Fruit fly (Drosophila melanogaster) whole organism, embryonic: Measurements from ENCODE around the gene CG8379.

Source experiments
- Ada2b ChIP-seq: fragments of 200-800 bp; sonication (Bioruptor generic); IDR thresholded peaks from 2 replicates; pipeline ENCODE4 v1.3.6; 2022; ENCODE audit warnings: missing biosample characterization, missing genetic modification characterization
- Bdp1 ChIP-seq: fragments of 200-800 bp; sonication (Bioruptor generic); optimal IDR thresholded peaks from 3 replicates; lab custom pipeline; 2016; ENCODE audit warnings: missing biosample characterization, missing genetic modification characterization
- C15 ChIP-seq: fragments of 200-800 bp; sonication (Bioruptor generic); IDR thresholded peaks from 3 replicates; pipeline ENCODE4 v1.3.6; 2022; ENCODE audit warnings: missing biosample characterization, missing genetic modification characterization
- CG10274 ChIP-seq: fragments of 200-800 bp; sonication (Bioruptor generic); optimal IDR thresholded peaks from 3 replicates; lab custom pipeline; 2017; ENCODE audit warnings: missing biosample characterization, mild to moderate bottlenecking, missing genetic modification characterization
- CG11085 ChIP-seq: fragments of 200-800 bp; sonication (Bioruptor generic); IDR thresholded peaks from 2 replicates; pipeline ENCODE4 v1.3.6; 2022; ENCODE audit warnings: missing biosample characterization, missing genetic modification characterization
- CG11398 ChIP-seq: fragments of 200-800 bp; sonication (Bioruptor generic); optimal IDR thresholded peaks from 2 replicates; lab custom pipeline; 2016; ENCODE audit warnings: missing biosample characterization, missing genetic modification characterization
- CG11560 ChIP-seq: fragments of 200-800 bp; sonication (Bioruptor generic); IDR thresholded peaks from 3 replicates; pipeline ENCODE4 v1.3.6; 2022; ENCODE audit warnings: missing biosample characterization, missing genetic modification characterization
- CG11695 ChIP-seq: fragments of 200-800 bp; sonication (Bioruptor generic); IDR thresholded peaks from 3 replicates; pipeline ENCODE4 v1.3.6; 2022; ENCODE audit warnings: missing biosample characterization, missing genetic modification characterization
- CG12659 ChIP-seq: fragments of 200-800 bp; sonication (Bioruptor generic); optimal IDR thresholded peaks from 3 replicates; lab custom pipeline; 2017; ENCODE audit warnings: mild to moderate bottlenecking, missing biosample characterization, missing genetic modification reagents, missing genetic modification characterization
- CG14710 ChIP-seq: fragments of 200-800 bp; sonication (Bioruptor generic); optimal IDR thresholded peaks from 3 replicates; lab custom pipeline; 2019; ENCODE audit warnings: missing biosample characterization, mild to moderate bottlenecking, missing genetic modification characterization, moderate library complexity
- CG15073 ChIP-seq: fragments of 200-800 bp; sonication (Bioruptor generic); optimal IDR thresholded peaks from 2 replicates; lab custom pipeline; 2016; ENCODE audit warnings: missing biosample characterization, missing genetic modification characterization
- CG16815 ChIP-seq: fragments of 200-800 bp; sonication (Bioruptor generic); optimal IDR thresholded peaks from 3 replicates; lab custom pipeline; 2017; ENCODE audit warnings: missing biosample characterization, mild to moderate bottlenecking, missing genetic modification characterization
- CG17361 ChIP-seq: fragments of 200-800 bp; sonication (Bioruptor generic); IDR thresholded peaks from 3 replicates; pipeline ENCODE4 v1.3.6; 2022; ENCODE audit warnings: missing biosample characterization, missing genetic modification characterization
- CG18011 ChIP-seq: fragments of 200-800 bp; sonication (Bioruptor generic); optimal IDR thresholded peaks from 2 replicates; lab custom pipeline; 2017; ENCODE audit warnings: missing biosample characterization, missing genetic modification characterization, mild to moderate bottlenecking, moderate library complexity, missing genotype
- CG2116 ChIP-seq: fragments of 200-800 bp; sonication (Bioruptor generic); optimal IDR thresholded peaks from 3 replicates; lab custom pipeline; 2018; ENCODE audit warnings: missing biosample characterization, mild to moderate bottlenecking, missing genetic modification characterization
- CG2120 ChIP-seq: fragments of 200-800 bp; sonication (Bioruptor generic); optimal IDR thresholded peaks from 3 replicates; lab custom pipeline; 2016; ENCODE audit warnings: missing biosample characterization, missing genetic modification characterization
- CG2199 ChIP-seq: fragments of 200-800 bp; sonication (Bioruptor generic); IDR thresholded peaks from 3 replicates; pipeline ENCODE4 v1.3.6; 2022; ENCODE audit warnings: missing biosample characterization, missing genetic modification characterization
- CG2678 ChIP-seq: fragments of 200-800 bp; sonication (Bioruptor generic); optimal IDR thresholded peaks from 3 replicates; lab custom pipeline; 2019; ENCODE audit warnings: missing biosample characterization, mild to moderate bottlenecking, missing genetic modification characterization, moderate library complexity
- CG30403 ChIP-seq: fragments of 200-800 bp; sonication (Bioruptor generic); optimal IDR thresholded peaks from 3 replicates; lab custom pipeline; 2016; ENCODE audit warnings: missing biosample characterization, missing genetic modification characterization
- CG30431 ChIP-seq: fragments of 200-800 bp; sonication (Bioruptor generic); optimal IDR thresholded peaks from 2 replicates; lab custom pipeline; 2017; ENCODE audit warnings: missing biosample characterization, missing genetic modification characterization
- CG32532 ChIP-seq: fragments of 200-800 bp; sonication (Bioruptor generic); IDR thresholded peaks from 2 replicates; pipeline ENCODE4 v1.3.6; 2022; ENCODE audit warnings: missing biosample characterization, missing genetic modification characterization
- CG3838 ChIP-seq: fragments of 200-800 bp; sonication (Bioruptor generic); optimal IDR thresholded peaks from 3 replicates; lab custom pipeline; 2016; ENCODE audit warnings: missing biosample characterization, missing genetic modification characterization
- CG6254 ChIP-seq: fragments of 200-800 bp; sonication (Bioruptor generic); optimal IDR thresholded peaks from 3 replicates; lab custom pipeline; 2017; ENCODE audit warnings: mild to moderate bottlenecking, missing biosample characterization, missing genetic modification reagents, missing genetic modification characterization
- CG6854 ChIP-seq: fragments of 200-800 bp; sonication (Bioruptor generic); optimal IDR thresholded peaks from 3 replicates; lab custom pipeline; 2017; ENCODE audit warnings: missing biosample characterization, mild to moderate bottlenecking, missing genetic modification characterization
- CG7357 ChIP-seq: fragments of 200-800 bp; sonication (Bioruptor generic); IDR thresholded peaks from 3 replicates; pipeline ENCODE4 v1.3.6; 2022; ENCODE audit warnings: missing biosample characterization, missing genetic modification characterization
- CG8359 ChIP-seq: fragments of 200-800 bp; sonication (Bioruptor generic); optimal IDR thresholded peaks from 2 replicates; lab custom pipeline; 2017; ENCODE audit warnings: missing biosample characterization, mild to moderate bottlenecking, missing genetic modification characterization, borderline replicate concordance
- CG9215 ChIP-seq: fragments of 200-800 bp; sonication (Bioruptor generic); IDR thresholded peaks from 2 replicates; pipeline ENCODE4 v1.3.6; 2022; ENCODE audit warnings: missing biosample characterization, missing genetic modification characterization
- CG9932 ChIP-seq: fragments of 200-800 bp; sonication (Bioruptor generic); IDR thresholded peaks from 2 replicates; pipeline ENCODE4 v1.3.6; 2022; ENCODE audit warnings: missing biosample characterization, missing genetic modification characterization
- CTCF ChIP-seq: fragments of 200-800 bp; sonication (Bioruptor generic); optimal IDR thresholded peaks from 2 replicates; lab custom pipeline; 2017; ENCODE audit warnings: missing biosample characterization, mild to moderate bottlenecking, missing genetic modification characterization, moderate library complexity
- Deaf1 ChIP-seq: fragments of 200-800 bp; optimal IDR thresholded peaks from 3 replicates; lab custom pipeline; 2019; ENCODE audit warnings: missing biosample characterization, mild to moderate bottlenecking, missing genetic modification characterization, moderate library complexity
- Dfd ChIP-seq, 2 experiments: fragments of >200 bp; optimal IDR thresholded peaks; 2 replicates each; lab custom pipeline; 2017; ENCODE audit warnings: missing biosample characterization in 2 of 2, missing genetic modification characterization in 2 of 2
- H15 ChIP-seq: fragments of 200-800 bp; sonication (Bioruptor generic); IDR thresholded peaks from 3 replicates; pipeline ENCODE4 v1.3.6; 2022; ENCODE audit warnings: missing biosample characterization, missing genetic modification characterization
- Hmr ChIP-seq: fragments of 200-800 bp; sonication (Bioruptor generic); optimal IDR thresholded peaks from 3 replicates; lab custom pipeline; 2017; ENCODE audit warnings: mild to moderate bottlenecking, missing biosample characterization, missing genetic modification reagents, missing genetic modification characterization
- Mad ChIP-seq: fragments of 200-800 bp; sonication (Bioruptor generic); optimal IDR thresholded peaks from 2 replicates; lab custom pipeline; 2016; ENCODE audit warnings: missing biosample characterization, missing genetic modification characterization
- Max ChIP-seq: fragments of 200-800 bp; sonication (Bioruptor generic); optimal IDR thresholded peaks from 2 replicates; lab custom pipeline; 2016; ENCODE audit warnings: missing biosample characterization, mild to moderate bottlenecking, missing genetic modification characterization
- Sin3A ChIP-seq: fragments of >200 bp; optimal IDR thresholded peaks from 2 replicates; lab custom pipeline; 2018
- Usf ChIP-seq: fragments of 200-800 bp; sonication (Bioruptor generic); optimal IDR thresholded peaks from 2 replicates; lab custom pipeline; 2017; ENCODE audit warnings: missing genotype, missing biosample characterization, missing genetic modification characterization
- ac ChIP-seq: fragments of 200-800 bp; sonication (Bioruptor generic); optimal IDR thresholded peaks from 3 replicates; lab custom pipeline; 2017; ENCODE audit warnings: missing biosample characterization, mild to moderate bottlenecking, missing genetic modification characterization
- btn ChIP-seq: fragments of 200-800 bp; sonication (Bioruptor generic); optimal IDR thresholded peaks from 2 replicates; lab custom pipeline; 2016; ENCODE audit warnings: missing biosample characterization, missing genetic modification characterization
- cad ChIP-seq: fragments of >200 bp; optimal IDR thresholded peaks from 2 replicates; lab custom pipeline; 2017; ENCODE audit warnings: missing biosample characterization, missing genetic modification characterization
- chif ChIP-seq, 2 experiments: fragments of 200-800 bp; sonication (Bioruptor generic); optimal IDR thresholded peaks; 3 replicates each; lab custom pipeline; 2016; ENCODE audit warnings: missing biosample characterization in 2 of 2, missing genetic modification characterization in 2 of 2
- dan ChIP-seq: fragments of 200-800 bp; sonication (Bioruptor generic); IDR thresholded peaks from 2 replicates; pipeline ENCODE4 v1.3.6; 2022; ENCODE audit warnings: missing biosample characterization, missing genetic modification characterization
- fru ChIP-seq: fragments of >200 bp; optimal IDR thresholded peaks from 2 replicates; lab custom pipeline; 2017
- gsb ChIP-seq: fragments of 200-800 bp; sonication (Bioruptor generic); IDR thresholded peaks from 2 replicates; pipeline ENCODE4 v1.3.6; 2022; ENCODE audit warnings: missing biosample characterization, missing genetic modification characterization
- mam ChIP-seq: fragments of 200-800 bp; sonication (Bioruptor generic); optimal IDR thresholded peaks from 3 replicates; lab custom pipeline; 2016; ENCODE audit warnings: missing biosample characterization, missing genetic modification characterization
- pho ChIP-seq: fragments of 200-800 bp; sonication (Bioruptor generic); optimal IDR thresholded peaks from 2 replicates; lab custom pipeline; 2016; ENCODE audit warnings: missing biosample characterization, missing genetic modification characterization
- phol ChIP-seq: fragments of 200-800 bp; sonication (Bioruptor generic); optimal IDR thresholded peaks from 3 replicates; lab custom pipeline; 2018; ENCODE audit warnings: missing biosample characterization, mild to moderate bottlenecking, missing genetic modification characterization, moderate library complexity
- pzg ChIP-seq: fragments of 200-800 bp; sonication (Bioruptor generic); optimal IDR thresholded peaks from 3 replicates; lab custom pipeline; 2018; ENCODE audit warnings: missing biosample characterization, mild to moderate bottlenecking, missing genetic modification characterization, moderate library complexity
- ro ChIP-seq: fragments of 200-800 bp; sonication (Bioruptor generic); IDR thresholded peaks from 2 replicates; pipeline ENCODE4 v1.3.6; 2022; ENCODE audit warnings: missing biosample characterization, missing genetic modification characterization
- sd ChIP-seq: fragments of 200-800 bp; sonication (Bioruptor generic); optimal IDR thresholded peaks from 3 replicates; lab custom pipeline; 2018; ENCODE audit warnings: missing biosample characterization, mild to moderate bottlenecking, missing genetic modification characterization, moderate library complexity
- sim ChIP-seq: fragments of 200-800 bp; sonication (Bioruptor generic); IDR thresholded peaks from 2 replicates; pipeline ENCODE4 v1.3.6; 2022; ENCODE audit warnings: missing biosample characterization, missing genetic modification characterization
- so ChIP-seq: fragments of 200-800 bp; sonication (Bioruptor generic); IDR thresholded peaks from 3 replicates; pipeline ENCODE4 v1.3.6; 2022; ENCODE audit warnings: missing biosample characterization, missing genetic modification characterization
- tin ChIP-seq: fragments of 200-800 bp; sonication (Bioruptor generic); optimal IDR thresholded peaks from 3 replicates; lab custom pipeline; 2016; ENCODE audit warnings: missing biosample characterization, missing genetic modification characterization
- tup ChIP-seq: fragments of 200-800 bp; sonication (Bioruptor generic); optimal IDR thresholded peaks from 2 replicates; lab custom pipeline; 2016; ENCODE audit warnings: missing biosample characterization, mild to moderate bottlenecking, missing genetic modification characterization, moderate library complexity

CG8379 gene

dm6 chr3R:8784788-8785187 is 39.4 kb upstream of the CG8379 start (continued):
- TF ChIP-seq Hmr (GFP tag; lab: Kevin White, UChicago) (peak; percentile 44), CG10274 (no peak), mam (GFP tag; lab: Kevin White, UChicago) (peak; percentile 52), fru (lab: Kevin White, UChicago) (no peak), pzg (GFP tag; lab: Kevin White, UChicago) (no peak), CG14710 (no peak), btn (peak; percentile 23), tup (no peak), Dfd (GFP tag; optimal IDR thresholded peaks at IDR 0.05; lab: Kevin White, UChicago) (no peak), phol (no peak), CG16815 (GFP tag; lab: Kevin White, UChicago) (peak; percentile 38), Mad (GFP tag; lab: Kevin White, UChicago) (no peak), CG3838 (GFP tag; lab: Kevin White, UChicago) (no peak), CG11560 (tag; lab: Robert Waterston, UW) (no peak), CG15073 (GFP tag; lab: Kevin White, UChicago) (no peak), CG7357 (0 out of 3 replicates have a peak, but pooled peaks have one; percentile 44), sim (GFP tag; lab: Robert Waterston, UW) (no peak), Max (GFP tag; lab: Kevin White, UChicago) (no peak), ac (GFP tag; lab: Kevin White, UChicago) (no peak), dan (GFP tag; lab: Robert Waterston, UW) (no peak), H15 (GFP tag; lab: Robert Waterston, UW) (peak; percentile 54; the same call in 1 of the 3 replicates), sd (no peak), CG8359 (GFP tag; lab: Kevin White, UChicago) (no peak), Deaf1 (tag; lab: Kevin White, UChicago) (no peak), CG11398 (GFP tag; lab: Kevin White, UChicago) (no peak), CG9215 (GFP tag; lab: Robert Waterston, UW) (peak; percentile 35; the same call in 1 of the 2 replicates), C15 (GFP tag; lab: Robert Waterston, UW) (no peak), ro (GFP tag; lab: Robert Waterston, UW) (0 out of 2 replicates have a peak, but pooled peaks have one; percentile 23), tin (GFP tag; lab: Kevin White, UChicago) (peak; percentile 30), so (GFP tag; lab: Robert Waterston, UW) (peak; percentile 37; the same call in 1 of the 3 replicates), Usf (no peak), CG11695 (GFP tag; lab: Robert Waterston, UW) (peak; percentile 62; the same call in 2 of the 3 replicates), Sin3A (lab: Kevin White, UChicago) (no peak), chif (GFP tag; optimal IDR thresholded peaks at IDR 0.05; lab: Kevin White, UChicago) (peak in 1 of 2 experiments; percentile 54), CG18011 (GFP tag; lab: Kevin White, UChicago) (no peak), CG12659 (no peak), CTCF (GFP tag; lab: Kevin White, UChicago) (no peak), CG2120 (GFP tag; lab: Kevin White, UChicago) (no peak), CG9932 (GFP tag; lab: Robert Waterston, UW) (peak; percentile 69), CG6254 (GFP tag; lab: Kevin White, UChicago) (no peak), Bdp1 (GFP tag; lab: Kevin White, UChicago) (no peak), CG30403 (GFP tag; lab: Kevin White, UChicago) (peak; percentile 44), CG2678 (no peak), pho (GFP tag; lab: Kevin White, UChicago) (peak; percentile 39), CG2199 (GFP tag; lab: Robert Waterston, UW) (no peak), gsb (no peak), Ada2b (peak; percentile 77), CG17361 (no peak), CG11085 (no peak), CG2116 (GFP tag; lab: Kevin White, UChicago) (peak; percentile 15), CG30431 (no peak), CG32532 (GFP tag; lab: Robert Waterston, UW) (peak; percentile 80), CG6854 (GFP tag; lab: Kevin White, UChicago) (no peak), cad (GFP tag; lab: Kevin White, UChicago) (no peak)
